Fruit fly (Drosophila melanogaster) whole organism, embryonic: ENCODE results near the gene Targ3.

Experiments
- Antp ChIP-seq: fragments of 200-800 bp; sonication (Bioruptor generic); optimal IDR thresholded peaks from 3 replicates; lab custom pipeline; 2016; ENCODE audit warnings: missing biosample characterization, missing genetic modification characterization
- Bgb ChIP-seq: fragments of 200-800 bp; sonication (Bioruptor generic); IDR thresholded peaks from 2 replicates; pipeline ENCODE4 v1.3.6; 2022; ENCODE audit warnings: missing biosample characterization, missing genetic modification characterization; ENCODE audit not compliant: partially characterized antibody
- C15 ChIP-seq: fragments of 200-800 bp; sonication (Bioruptor generic); IDR thresholded peaks from 3 replicates; pipeline ENCODE4 v1.3.6; 2022; ENCODE audit warnings: missing biosample characterization, missing genetic modification characterization
- CG10209 ChIP-seq: fragments of 200-800 bp; sonication (Bioruptor generic); optimal IDR thresholded peaks from 3 replicates; lab custom pipeline; 2017; ENCODE audit warnings: missing biosample characterization, mild to moderate bottlenecking, missing genetic modification characterization, missing genetic modification reagents
- CG10321 ChIP-seq: fragments of 200-800 bp; sonication (Bioruptor generic); IDR thresholded peaks from 2 replicates; pipeline ENCODE4 v1.3.6; 2022; ENCODE audit warnings: missing biosample characterization, missing genetic modification characterization
- CG10654 ChIP-seq: fragments of 200-800 bp; sonication (Bioruptor generic); optimal IDR thresholded peaks from 2 replicates; lab custom pipeline; 2016; ENCODE audit warnings: missing biosample characterization, missing genetic modification characterization
- CG10959 ChIP-seq: fragments of 200-800 bp; sonication (Bioruptor generic); IDR thresholded peaks from 2 replicates; pipeline ENCODE4 v1.3.6; 2022; ENCODE audit warnings: missing biosample characterization, missing genetic modification characterization
- CG11456 ChIP-seq: fragments of 200-800 bp; sonication (Bioruptor generic); IDR thresholded peaks from 3 replicates; pipeline ENCODE4 v1.3.6; 2022; ENCODE audit warnings: missing biosample characterization, missing genetic modification characterization
- CG12071 ChIP-seq: fragments of 200-800 bp; sonication (Bioruptor generic); optimal IDR thresholded peaks from 3 replicates; lab custom pipeline; 2018; ENCODE audit warnings: missing biosample characterization, mild to moderate bottlenecking, missing genetic modification characterization
- CG12155 ChIP-seq: fragments of 200-800 bp; sonication (Bioruptor generic); optimal IDR thresholded peaks from 3 replicates; lab custom pipeline; 2016; ENCODE audit warnings: missing biosample characterization, missing genetic modification characterization
- CG13894 ChIP-seq: fragments of 200-800 bp; sonication (Bioruptor generic); optimal IDR thresholded peaks from 3 replicates; lab custom pipeline; 2018; ENCODE audit warnings: missing biosample characterization, mild to moderate bottlenecking, missing genetic modification characterization, moderate library complexity
- CG14667 ChIP-seq: fragments of 200-800 bp; sonication (Bioruptor generic); IDR thresholded peaks from 2 replicates; pipeline ENCODE4 v1.3.6; 2022; ENCODE audit warnings: missing biosample characterization, missing genetic modification characterization
- CG15073 ChIP-seq: fragments of 200-800 bp; sonication (Bioruptor generic); optimal IDR thresholded peaks from 2 replicates; lab custom pipeline; 2016; ENCODE audit warnings: missing biosample characterization, missing genetic modification characterization
- CG15601 ChIP-seq: fragments of 200-800 bp; sonication (Bioruptor generic); optimal IDR thresholded peaks from 3 replicates; lab custom pipeline; 2019; ENCODE audit warnings: missing biosample characterization, mild to moderate bottlenecking, missing genetic modification characterization, moderate library complexity
- CG18619 ChIP-seq: fragments of 200-800 bp; sonication (Bioruptor generic); optimal IDR thresholded peaks from 3 replicates; lab custom pipeline; 2017; ENCODE audit warnings: missing biosample characterization, mild to moderate bottlenecking, missing genetic modification characterization
- CG4282 ChIP-seq: fragments of 200-800 bp; sonication (Bioruptor generic); optimal IDR thresholded peaks from 2 replicates; lab custom pipeline; 2016; ENCODE audit warnings: missing biosample characterization, missing genetic modification characterization
- CG6765 ChIP-seq: fragments of 200-800 bp; sonication (Bioruptor generic); optimal IDR thresholded peaks from 3 replicates; lab custom pipeline; 2017; ENCODE audit warnings: missing biosample characterization, mild to moderate bottlenecking, missing genetic modification characterization
- CG7271 ChIP-seq: fragments of 200-800 bp; sonication (Bioruptor generic); optimal IDR thresholded peaks from 2 replicates; lab custom pipeline; 2018; ENCODE audit warnings: missing biosample characterization, mild to moderate bottlenecking, missing genetic modification characterization, moderate library complexity
- CG7372 ChIP-seq: fragments of 200-800 bp; sonication (Bioruptor generic); IDR thresholded peaks from 2 replicates; pipeline ENCODE4 v1.3.6; 2022; ENCODE audit warnings: missing biosample characterization, missing genetic modification characterization
- CG8290 ChIP-seq, 3 experiments: fragments of 200-800 bp; sonication (Bioruptor generic); optimal IDR thresholded peaks; 2 replicates each; lab custom pipeline; 2016 to 2019; ENCODE audit warnings: missing biosample characterization in 3 of 3, missing genetic modification characterization in 3 of 3, mild to moderate bottlenecking in 2 of 3, moderate library complexity in 1 of 3
- Ets65A ChIP-seq: fragments of 200-800 bp; sonication (Bioruptor generic); peaks from one replicate; lab custom pipeline; 2016; ENCODE audit warnings: missing biosample characterization, missing genetic modification characterization
- Fer1 ChIP-seq: fragments of 200-800 bp; sonication (Bioruptor generic); optimal IDR thresholded peaks from 2 replicates; lab custom pipeline; 2017; ENCODE audit warnings: missing biosample characterization, mild to moderate bottlenecking, missing genetic modification characterization
- Fer3 ChIP-seq: fragments of 200-800 bp; sonication (Bioruptor generic); optimal IDR thresholded peaks from 2 replicates; lab custom pipeline; 2018; ENCODE audit warnings: missing biosample characterization, mild to moderate bottlenecking, missing genetic modification characterization, moderate library complexity
- H15 ChIP-seq: fragments of 200-800 bp; sonication (Bioruptor generic); IDR thresholded peaks from 3 replicates; pipeline ENCODE4 v1.3.6; 2022; ENCODE audit warnings: missing biosample characterization, missing genetic modification characterization
- HLHmδ ChIP-seq: fragments of 200-800 bp; sonication (Bioruptor generic); optimal IDR thresholded peaks from 2 replicates; lab custom pipeline; 2018; ENCODE audit warnings: missing biosample characterization, mild to moderate bottlenecking, missing genetic modification characterization, moderate library complexity
- Mes4 ChIP-seq: fragments of 200-800 bp; sonication (Bioruptor generic); optimal IDR thresholded peaks from 2 replicates; lab custom pipeline; 2016; ENCODE audit warnings: missing biosample characterization, missing genetic modification characterization
- Nf-YB ChIP-seq: fragments of 200-800 bp; sonication (Bioruptor generic); optimal IDR thresholded peaks from 3 replicates; lab custom pipeline; 2019; ENCODE audit warnings: missing biosample characterization, mild to moderate bottlenecking, missing genetic modification characterization, moderate library complexity
- ash1 ChIP-seq: fragments of 200-800 bp; sonication (Bioruptor generic); optimal IDR thresholded peaks from 2 replicates; lab custom pipeline; 2018; ENCODE audit warnings: missing biosample characterization, mild to moderate bottlenecking, missing genetic modification characterization
- bsh ChIP-seq, 2 experiments: fragments of 200-800 bp; sonication (Bioruptor generic); optimal IDR thresholded peaks; 2 replicates each; lab custom pipeline; 2017 to 2018; ENCODE audit warnings: mild to moderate bottlenecking in 2 of 2, missing biosample characterization in 2 of 2, missing genetic modification characterization in 2 of 2, moderate library complexity in 1 of 2
- ci ChIP-seq: fragments of 200-800 bp; sonication (Bioruptor generic); IDR thresholded peaks from 3 replicates; pipeline ENCODE4 v1.3.6; 2022; ENCODE audit warnings: missing biosample characterization, missing genetic modification characterization
- dan ChIP-seq: fragments of 200-800 bp; sonication (Bioruptor generic); IDR thresholded peaks from 2 replicates; pipeline ENCODE4 v1.3.6; 2022; ENCODE audit warnings: missing biosample characterization, missing genetic modification characterization
- emc ChIP-seq: fragments of 200-800 bp; sonication (Bioruptor generic); optimal IDR thresholded peaks from 2 replicates; lab custom pipeline; 2016; ENCODE audit warnings: missing biosample characterization, missing genetic modification characterization
- ems ChIP-seq: fragments of 200-800 bp; sonication (Bioruptor generic); optimal IDR thresholded peaks from 3 replicates; lab custom pipeline; 2016; ENCODE audit warnings: missing biosample characterization, missing genetic modification characterization
- gce ChIP-seq: fragments of 200-800 bp; sonication (Bioruptor generic); IDR thresholded peaks from 3 replicates; pipeline ENCODE4 v1.3.6; 2022; ENCODE audit warnings: missing biosample characterization, missing genetic modification characterization
- jing ChIP-seq: fragments of 200-800 bp; sonication (Bioruptor generic); optimal IDR thresholded peaks from 2 replicates; lab custom pipeline; 2018; ENCODE audit warnings: missing biosample characterization, mild to moderate bottlenecking, missing genetic modification characterization
- lbe ChIP-seq: fragments of 200-800 bp; sonication (Bioruptor generic); optimal IDR thresholded peaks from 2 replicates; lab custom pipeline; 2016; ENCODE audit warnings: missing biosample characterization, mild to moderate bottlenecking, missing genetic modification characterization
- lmd ChIP-seq: fragments of 200-800 bp; sonication (Bioruptor generic); IDR thresholded peaks from 2 replicates; pipeline ENCODE4 v1.3.6; 2022; ENCODE audit warnings: missing biosample characterization, missing genetic modification characterization
- mld ChIP-seq: fragments of 200-800 bp; sonication (Bioruptor generic); IDR thresholded peaks from 3 replicates; pipeline ENCODE4 v1.3.6; 2022; ENCODE audit warnings: missing biosample characterization, missing genetic modification characterization; ENCODE audit not compliant: partially characterized antibody
- nerfin-2 ChIP-seq: fragments of 200-800 bp; sonication (Bioruptor generic); IDR thresholded peaks from 2 replicates; pipeline ENCODE4 v1.3.6; 2022; ENCODE audit warnings: missing biosample characterization, missing genetic modification characterization; ENCODE audit not compliant: partially characterized antibody
- oc ChIP-seq: fragments of 200-800 bp; sonication (Bioruptor generic); optimal IDR thresholded peaks from 2 replicates; lab custom pipeline; 2018; ENCODE audit warnings: missing biosample characterization, mild to moderate bottlenecking, missing genetic modification characterization, moderate library complexity
- odd ChIP-seq: fragments of 200-800 bp; sonication (Bioruptor generic); optimal IDR thresholded peaks from 2 replicates; lab custom pipeline; 2017; ENCODE audit warnings: missing biosample characterization, mild to moderate bottlenecking, missing genetic modification characterization
- org-1 ChIP-seq: fragments of 200-800 bp; sonication (Bioruptor generic); optimal IDR thresholded peaks from 2 replicates; lab custom pipeline; 2017; ENCODE audit warnings: missing biosample characterization, missing genetic modification characterization
- otp ChIP-seq: fragments of 200-800 bp; sonication (Bioruptor generic); IDR thresholded peaks from 3 replicates; pipeline ENCODE4, ENCODE4 v1.3.6; 2022; ENCODE audit warnings: missing biosample characterization, missing genetic modification characterization
- phol ChIP-seq: fragments of 200-800 bp; sonication (Bioruptor generic); optimal IDR thresholded peaks from 3 replicates; lab custom pipeline; 2018; ENCODE audit warnings: missing biosample characterization, mild to moderate bottlenecking, missing genetic modification characterization, moderate library complexity
- repo ChIP-seq: fragments of 200-800 bp; sonication (Bioruptor generic); optimal IDR thresholded peaks from 2 replicates; lab custom pipeline; 2016; ENCODE audit warnings: missing biosample characterization, missing genetic modification characterization
- salm ChIP-seq: fragments of 200-800 bp; sonication (Bioruptor generic); optimal IDR thresholded peaks from 2 replicates; lab custom pipeline; 2018; ENCODE audit warnings: missing biosample characterization, mild to moderate bottlenecking, missing genetic modification characterization
- so ChIP-seq: fragments of 200-800 bp; sonication (Bioruptor generic); IDR thresholded peaks from 3 replicates; pipeline ENCODE4 v1.3.6; 2022; ENCODE audit warnings: missing biosample characterization, missing genetic modification characterization
- toy ChIP-seq: fragments of 200-800 bp; sonication (Bioruptor generic); IDR thresholded peaks from 2 replicates; pipeline ENCODE4 v1.3.6; 2022; ENCODE audit warnings: missing biosample characterization, missing genetic modification characterization
- ttk ChIP-seq: fragments of 200-800 bp; sonication (Bioruptor generic); IDR thresholded peaks from 2 replicates; pipeline ENCODE4 v2.1.2; 2022; ENCODE audit warnings: missing biosample characterization, missing genetic modification characterization
- wdn ChIP-seq: fragments of 200-800 bp; sonication (Bioruptor generic); IDR thresholded peaks from 2 replicates; pipeline ENCODE4 v1.3.6; 2022; ENCODE audit warnings: missing biosample characterization, missing genetic modification characterization
- wek ChIP-seq: fragments of 200-800 bp; sonication (Bioruptor generic); optimal IDR thresholded peaks from 3 replicates; lab custom pipeline; 2018; ENCODE audit warnings: missing biosample characterization, mild to moderate bottlenecking, missing genetic modification characterization, moderate library complexity

The Targ3 gene

dm6 chr3L:21216697-21217291 is 20.2 kb downstream of the Targ3 start, which contains the start of the genes Trmt112 and Ilk (continued):
- TF ChIP-seq Nf-YB, result no peak
- no peak for TF ChIP-seq CG11456 (GFP tag; lab: Robert Waterston, UW)
- no peak for TF ChIP-seq emc
- no peak for TF ChIP-seq CG15601 (tag; lab: Kevin White, UChicago)
- TF ChIP-seq toy (GFP tag; lab: Robert Waterston, UW), result no peak
- no peak for TF ChIP-seq oc (tag; lab: Kevin White, UChicago)
- TF ChIP-seq repo, result no peak
- no peak for TF ChIP-seq lbe (GFP tag; lab: Kevin White, UChicago)
- no peak for TF ChIP-seq CG10209 (GFP tag; lab: Kevin White, UChicago)
- TF ChIP-seq dan (GFP tag; lab: Robert Waterston, UW), result no peak
- TF ChIP-seq ash1 (GFP tag; lab: Kevin White, UChicago), result no peak
- peak; percentile 13 for TF ChIP-seq HLHmδ
- TF ChIP-seq Fer1 (GFP tag; lab: Kevin White, UChicago), result no peak
- no peak for TF ChIP-seq CG18619
- no peak for TF ChIP-seq Antp (GFP tag; lab: Kevin White, UChicago)
- no peak for TF ChIP-seq bsh (GFP tag; optimal IDR thresholded peaks at IDR 0.05; lab: Kevin White, UChicago)
- no peak for TF ChIP-seq CG6765
- no peak for TF ChIP-seq H15 (GFP tag; lab: Robert Waterston, UW)
- no peak for TF ChIP-seq so (GFP tag; lab: Robert Waterston, UW)
- no peak for TF ChIP-seq CG10654 (GFP tag; lab: Kevin White, UChicago)
- TF ChIP-seq CG7271 (tag; lab: Kevin White, UChicago), result no peak
- no peak for TF ChIP-seq C15 (GFP tag; lab: Robert Waterston, UW)
- no peak for TF ChIP-seq odd
- TF ChIP-seq ci (GFP tag; lab: Robert Waterston, UW), result no peak
- no peak for TF ChIP-seq salm (tag; lab: Kevin White, UChicago)
- no peak for TF ChIP-seq phol
- TF ChIP-seq wdn, result no peak
- TF ChIP-seq gce (GFP tag; lab: Robert Waterston, UW), result no peak
- TF ChIP-seq CG12155 (GFP tag; lab: Kevin White, UChicago), result no peak
- no peak for TF ChIP-seq ems (GFP tag; lab: Kevin White, UChicago)
- no peak for TF ChIP-seq otp (GFP tag; lab: Robert Waterston, UW)
- no peak for TF ChIP-seq ttk
- peak; percentile 67 for TF ChIP-seq nerfin-2 (GFP tag; lab: Robert Waterston, UW)
- TF ChIP-seq lmd (GFP tag; lab: Robert Waterston, UW), result no peak
- TF ChIP-seq Fer3 (tag; lab: Kevin White, UChicago), result no peak
- no peak for TF ChIP-seq CG10321
- no peak for TF ChIP-seq Ets65A (GFP tag; lab: Kevin White, UChicago)
- no peak for TF ChIP-seq CG15073 (GFP tag; lab: Kevin White, UChicago)
- no peak for TF ChIP-seq org-1
- no peak for TF ChIP-seq CG13894 (tag; lab: Kevin White, UChicago)
- TF ChIP-seq CG12071 (GFP tag; lab: Kevin White, UChicago), result no peak
- no peak for TF ChIP-seq jing
- no peak for TF ChIP-seq CG14667 (GFP tag; lab: Robert Waterston, UW)
- peak; percentile 89 for TF ChIP-seq Bgb (GFP tag; lab: Robert Waterston, UW)
- no peak for TF ChIP-seq CG10959
- TF ChIP-seq CG8290 (GFP tag; optimal IDR thresholded peaks at IDR 0.05; lab: Kevin White, UChicago), result no peak
- TF ChIP-seq CG8290 (tag; optimal IDR thresholded peaks at IDR 0.05; lab: Kevin White, UChicago), result no peak
- no peak for TF ChIP-seq wek (GFP tag; lab: Kevin White, UChicago)
- no peak for TF ChIP-seq CG7372 (GFP tag; lab: Robert Waterston, UW)
- TF ChIP-seq CG4282 (GFP tag; lab: Kevin White, UChicago), result peak; percentile 5
- TF ChIP-seq Mes4 (GFP tag; lab: Kevin White, UChicago), result no peak
- peak; percentile 16; the same call in 1 of the 3 replicates for TF ChIP-seq mld (GFP tag; lab: Robert Waterston, UW)
